Worm (Caenorhabditis elegans): Measurements from ENCODE around the gene F35B3.3.

Gene F35B3.3

ce11 chrX:17034193-17034592 lies 20.9 kb downstream of the F35B3.3 start:
- TF ChIP-seq nhr-10 (tag; optimal IDR thresholded peaks at IDR 0.05): no peak
- peak; percentile 21 for TF ChIP-seq sma-9 (GFP tag; optimal IDR thresholded peaks at IDR 0.05)
- TF ChIP-seq sma-9 (tag; optimal IDR thresholded peaks at IDR 0.05): no peak
- TF ChIP-seq nhr-77 (tag; optimal IDR thresholded peaks at IDR 0.05): no peak
- no peak for TF ChIP-seq C34F6.9 (tag; optimal IDR thresholded peaks at IDR 0.05)
- peak; percentile 54 for TF ChIP-seq sem-4 (tag; optimal IDR thresholded peaks at IDR 0.05)
- no peak for TF ChIP-seq aly-2 (tag; optimal IDR thresholded peaks at IDR 0.05)
- TF ChIP-seq mdl-1 (tag; optimal IDR thresholded peaks at IDR 0.05): no peak

DNA sequence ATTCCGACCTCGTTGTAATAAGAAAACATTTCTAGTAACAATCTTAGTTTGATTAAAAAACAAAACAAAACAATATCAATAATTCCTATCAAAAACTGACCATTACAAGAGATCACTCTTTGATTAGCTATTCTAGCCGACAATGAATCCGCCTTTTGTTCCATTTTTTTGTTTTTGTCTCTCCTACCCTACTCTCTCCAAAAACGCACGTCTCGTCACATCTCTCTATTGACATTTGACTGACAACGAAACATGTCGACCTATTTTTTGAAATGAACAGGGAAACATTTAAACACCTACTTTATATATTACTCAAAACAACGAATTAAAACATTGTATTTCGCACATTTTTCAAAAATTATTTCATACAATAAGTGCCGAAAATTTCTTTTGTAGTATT lies 21.5 kb downstream of the F35B3.3 start:
- TF ChIP-seq lsy-2 (tag; optimal IDR thresholded peaks at IDR 0.05) (peak in 1 of 2 experiments; percentile 14), mdl-1 (tag; optimal IDR thresholded peaks at IDR 0.05) (no peak)

DNA sequence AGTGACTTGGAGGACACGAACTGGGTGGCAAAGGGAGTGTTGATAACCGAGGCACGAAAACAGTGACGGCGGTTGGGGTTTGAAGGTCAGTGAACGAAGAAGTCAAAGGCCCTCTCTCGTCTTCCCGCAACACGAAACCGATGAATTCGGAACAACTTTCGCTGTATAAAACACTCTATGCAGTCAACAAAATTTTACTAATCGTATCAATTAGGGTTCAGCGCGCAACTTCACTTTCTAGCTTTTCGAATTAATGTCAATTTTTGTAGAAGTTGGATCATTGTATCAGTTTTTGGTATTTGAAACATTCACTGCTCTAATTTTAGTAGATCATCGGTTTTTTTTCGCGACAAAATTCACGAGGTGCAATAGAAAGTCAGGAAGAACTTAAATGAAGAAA lies 25.4 kb downstream of the F35B3.3 start:
- TF ChIP-seq nhr-23 (tag; optimal IDR thresholded peaks at IDR 0.05) (no peak), lin-11 (tag; optimal IDR thresholded peaks at IDR 0.05) (no peak), blmp-1 (tag; optimal IDR thresholded peaks at IDR 0.05; ENCODE audit: insufficient read depth) (no peak), snpc-4 (tag; optimal IDR thresholded peaks at IDR 0.05) (no peak), ztf-1 (GFP tag; conservative IDR thresholded peaks at IDR 0.05) (no peak), mbf-1 (tag; optimal IDR thresholded peaks at IDR 0.05) (no peak), zag-1 (tag; optimal IDR thresholded peaks at IDR 0.05) (no peak), nhr-6 (tag; optimal IDR thresholded peaks at IDR 0.05) (no peak), nhr-10 (tag; optimal IDR thresholded peaks at IDR 0.05) (no peak), fos-1 (tag; optimal IDR thresholded peaks at IDR 0.05) (no peak), ama-1 (optimal IDR thresholded peaks at IDR 0.05) (no peak), ztf-4 (tag; optimal IDR thresholded peaks at IDR 0.05) (no peak), ztf-11 (tag; optimal IDR thresholded peaks at IDR 0.05) (no peak), C34F6.9 (tag; optimal IDR thresholded peaks at IDR 0.05) (no peak), aly-2 (tag; optimal IDR thresholded peaks at IDR 0.05) (no peak), sma-3 (GFP tag; optimal IDR thresholded peaks at IDR 0.05) (no peak), mab-5 (tag; optimal IDR thresholded peaks at IDR 0.05) (no peak), R02D3.7 (tag; optimal IDR thresholded peaks at IDR 0.05) (no peak), ZK546.5 (tag; optimal IDR thresholded peaks at IDR 0.05) (no peak), elt-3 (tag; optimal IDR thresholded peaks at IDR 0.05) (no peak)

ce11 chrX:17041571-17041970 lies 28.3 kb downstream of the F35B3.3 start:
- TF ChIP-seq zag-1 (tag; optimal IDR thresholded peaks at IDR 0.05) (no peak), ceh-82 (tag; optimal IDR thresholded peaks at IDR 0.05) (no peak), nhr-11 (tag; optimal IDR thresholded peaks at IDR 0.05) (no peak), nhr-21 (tag; optimal IDR thresholded peaks at IDR 0.05) (no peak), alr-1 (tag; optimal IDR thresholded peaks at IDR 0.05) (no peak), lin-11 (tag; optimal IDR thresholded peaks at IDR 0.05) (no peak), elt-3 (tag; optimal IDR thresholded peaks at IDR 0.05) (no peak), nhr-23 (tag; optimal IDR thresholded peaks at IDR 0.05) (no peak), ama-1 (optimal IDR thresholded peaks at IDR 0.05) (no peak), unc-55 (GFP tag; optimal IDR thresholded peaks at IDR 0.05) (no peak), sma-3 (GFP tag; optimal IDR thresholded peaks at IDR 0.05) (no peak), aly-2 (tag; optimal IDR thresholded peaks at IDR 0.05) (no peak), ztf-4 (tag; optimal IDR thresholded peaks at IDR 0.05) (no peak), peb-1 (tag; optimal IDR thresholded peaks at IDR 0.05) (no peak), nhr-6 (tag; optimal IDR thresholded peaks at IDR 0.05) (no peak)

DNA sequence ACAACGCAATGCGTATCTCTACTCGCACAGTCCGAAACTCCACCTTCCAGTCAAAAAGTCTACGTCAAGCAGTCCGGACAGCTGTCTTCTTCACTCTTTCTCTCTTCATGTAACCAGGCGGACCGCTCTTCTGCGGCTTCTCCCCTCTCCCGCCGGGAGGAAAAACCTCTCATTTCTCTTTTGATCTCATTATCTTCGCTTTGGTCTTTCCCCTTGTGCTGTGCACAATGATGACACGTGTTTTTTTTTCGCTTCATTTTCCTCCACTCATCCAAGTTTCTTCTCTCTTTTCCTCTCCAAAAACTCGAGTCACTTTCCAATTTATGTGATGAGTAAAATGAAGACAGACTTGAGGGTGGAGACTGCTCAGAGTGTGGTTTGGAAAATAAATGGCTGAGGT lies 29.7 kb downstream of the F35B3.3 start, which contains the start of gene F35B3.7:
Gene F35B3.7 (minus strand): TSS at position 133 of the 400 bp plus-strand sequence.
- TF ChIP-seq ceh-16 (tag; optimal IDR thresholded peaks at IDR 0.05) (no peak), C34F6.9 (tag; optimal IDR thresholded peaks at IDR 0.05) (peak; percentile 5), egl-27 (tag; optimal IDR thresholded peaks at IDR 0.05) (no peak), sma-9 (GFP tag; optimal IDR thresholded peaks at IDR 0.05) (peak; percentile 42), sma-9 (tag; optimal IDR thresholded peaks at IDR 0.05) (no peak), nhr-11 (tag; optimal IDR thresholded peaks at IDR 0.05) (no peak), F13H6.1 (tag; optimal IDR thresholded peaks at IDR 0.05) (peak; percentile 61), unc-55 (GFP tag; optimal IDR thresholded peaks at IDR 0.05) (no peak), ztf-1 (GFP tag; conservative IDR thresholded peaks at IDR 0.05) (no peak), ama-1 (optimal IDR thresholded peaks at IDR 0.05) (no peak), nhr-129 (tag; optimal IDR thresholded peaks at IDR 0.05) (peak; percentile 72), mab-5 (tag; optimal IDR thresholded peaks at IDR 0.05) (no peak), unc-62 (GFP tag; optimal IDR thresholded peaks at IDR 0.05) (no peak)

Measured in whole organism, L2 larva.